Worm (Caenorhabditis elegans): ENCODE measurements around the gene srbc-21.

srbc-21 gene

ce11 chrV:2155232-2155631, at the start of gene srbc-21:
TSS of gene srbc-21 (plus strand) at chrV:2155532.
- TF ChIP-seq ztf-4 (tag; optimal IDR thresholded peaks at IDR 0.05) = no peak
- no peak for TF ChIP-seq egl-5 (tag; optimal IDR thresholded peaks at IDR 0.05)
- TF ChIP-seq nhr-25 (tag; optimal IDR thresholded peaks at IDR 0.05) = no peak
- no peak for TF ChIP-seq unc-39 (tag; optimal IDR thresholded peaks at IDR 0.05)
- no peak for TF ChIP-seq unc-62 (GFP tag; optimal IDR thresholded peaks at IDR 0.05)
- TF ChIP-seq elt-2 (tag; optimal IDR thresholded peaks at IDR 0.05) = no peak
- TF ChIP-seq ceh-9 (tag; optimal IDR thresholded peaks at IDR 0.05) = no peak
- no peak for TF ChIP-seq lin-39 (tag; optimal IDR thresholded peaks at IDR 0.05)

DNA sequence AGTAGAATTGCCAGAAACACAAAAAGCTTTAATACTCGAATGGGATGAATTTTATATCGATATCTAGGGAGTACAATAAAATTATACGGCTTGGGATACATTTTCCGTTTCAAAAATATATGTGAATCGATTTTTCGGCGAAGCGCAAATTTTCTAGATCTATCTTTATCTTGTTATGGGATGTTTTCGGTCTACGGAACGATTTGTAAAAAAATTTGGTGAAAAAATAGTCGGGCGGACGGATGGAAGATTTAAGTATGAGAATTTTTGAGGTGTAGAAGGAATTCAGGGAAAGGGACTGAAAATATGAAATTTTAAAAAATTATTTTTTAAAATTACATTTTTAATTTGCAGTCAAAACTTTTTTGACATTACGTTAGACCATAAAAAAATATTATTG, 49.4 kb upstream of the srbc-21 start, which contains the start of gene F22F7.4:
Gene F22F7.4, minus strand, starts transcription at position 101 of the 400 bp plus-strand sequence.
- no peak for TF ChIP-seq egl-5 (tag; optimal IDR thresholded peaks at IDR 0.05)
- no peak for TF ChIP-seq elt-3 (tag; optimal IDR thresholded peaks at IDR 0.05)
- TF ChIP-seq lin-39 (tag; optimal IDR thresholded peaks at IDR 0.05) = no peak
- TF ChIP-seq snpc-4 (tag; optimal IDR thresholded peaks at IDR 0.05) = no peak
- no peak for TF ChIP-seq elt-2 (tag; optimal IDR thresholded peaks at IDR 0.05)
- no peak for TF ChIP-seq tbx-2 (tag; optimal IDR thresholded peaks at IDR 0.05)
- no peak for TF ChIP-seq hmg-11 (tag; optimal IDR thresholded peaks at IDR 0.05)
- no peak for TF ChIP-seq ZK546.5 (tag; optimal IDR thresholded peaks at IDR 0.05)
- TF ChIP-seq R02D3.7 (tag; optimal IDR thresholded peaks at IDR 0.05) = no peak
- no peak for TF ChIP-seq ceh-9 (tag; optimal IDR thresholded peaks at IDR 0.05)
- no peak for TF ChIP-seq egl-27 (tag; optimal IDR thresholded peaks at IDR 0.05)

ce11 chrV:2109295-2109694, 46.0 kb upstream of the srbc-21 start, which contains the start of gene ckb-4:
TSS of gene ckb-4 (minus strand) at chrV:2109434.
- no peak for TF ChIP-seq ztf-11 (tag; optimal IDR thresholded peaks at IDR 0.05)
- TF ChIP-seq nhr-67 (tag; optimal IDR thresholded peaks at IDR 0.05) = no peak
- TF ChIP-seq egl-27 (tag; optimal IDR thresholded peaks at IDR 0.05) = no peak
- peak; percentile 11 for TF ChIP-seq nhr-25 (tag; optimal IDR thresholded peaks at IDR 0.05)
- TF ChIP-seq mml-1 (tag; optimal IDR thresholded peaks at IDR 0.05) = no peak
- TF ChIP-seq ceh-82 (tag; optimal IDR thresholded peaks at IDR 0.05) = no peak
- TF ChIP-seq jun-1 (tag; optimal IDR thresholded peaks at IDR 0.05) = no peak
- no peak for TF ChIP-seq ztf-4 (tag; optimal IDR thresholded peaks at IDR 0.05)
- no peak for TF ChIP-seq nhr-77 (tag; optimal IDR thresholded peaks at IDR 0.05)
- TF ChIP-seq ceh-9 (tag; optimal IDR thresholded peaks at IDR 0.05) = no peak
- TF ChIP-seq nhr-12 (tag; optimal IDR thresholded peaks at IDR 0.05) = no peak
- TF ChIP-seq ZK546.5 (tag; optimal IDR thresholded peaks at IDR 0.05) = no peak
- no peak for TF ChIP-seq unc-39 (tag; optimal IDR thresholded peaks at IDR 0.05)
- peak; percentile 15 for TF ChIP-seq lin-39 (tag; optimal IDR thresholded peaks at IDR 0.05)
- TF ChIP-seq elt-2 (tag; optimal IDR thresholded peaks at IDR 0.05) = peak; percentile 36
- TF ChIP-seq lin-15B (tag; optimal IDR thresholded peaks at IDR 0.05) = peak; percentile 60
- peak; percentile 58 for TF ChIP-seq hmg-11 (tag; optimal IDR thresholded peaks at IDR 0.05)
- TF ChIP-seq ama-1 (optimal IDR thresholded peaks at IDR 0.05) = no peak
- peak; percentile 72 for TF ChIP-seq snpc-4 (tag; optimal IDR thresholded peaks at IDR 0.05)
- no peak for TF ChIP-seq nhr-237 (tag; optimal IDR thresholded peaks at IDR 0.05)
- TF ChIP-seq fos-1 (tag; optimal IDR thresholded peaks at IDR 0.05) = no peak
- no peak for TF ChIP-seq elt-3 (tag; optimal IDR thresholded peaks at IDR 0.05)
- TF ChIP-seq sea-2 (GFP tag; optimal IDR thresholded peaks at IDR 0.05) = no peak
- TF ChIP-seq nfya-1 (tag; optimal IDR thresholded peaks at IDR 0.05; ENCODE audit: insufficient read depth) = no peak
- TF ChIP-seq fkh-10 (GFP tag; optimal IDR thresholded peaks at IDR 0.05) = no peak
- no peak for TF ChIP-seq eor-1 (tag; optimal IDR thresholded peaks at IDR 0.05)
- TF ChIP-seq ceh-16 (tag; optimal IDR thresholded peaks at IDR 0.05) = no peak
- TF ChIP-seq fkh-2 (tag; optimal IDR thresholded peaks at IDR 0.05) = no peak
- TF ChIP-seq lsy-12 (tag; optimal IDR thresholded peaks at IDR 0.05) = no peak
- TF ChIP-seq pha-4 (tag; optimal IDR thresholded peaks at IDR 0.05) = peak; percentile 86
- TF ChIP-seq aly-2 (tag; optimal IDR thresholded peaks at IDR 0.05) = no peak
- no peak for TF ChIP-seq R02D3.7 (tag; optimal IDR thresholded peaks at IDR 0.05)
- no peak for TF ChIP-seq nhr-11 (tag; optimal IDR thresholded peaks at IDR 0.05)
- TF ChIP-seq nhr-43 (tag; optimal IDR thresholded peaks at IDR 0.05; ENCODE audit: poor library complexity, severe bottlenecking) = no peak
- TF ChIP-seq mdl-1 (tag; optimal IDR thresholded peaks at IDR 0.05) = no peak
- TF ChIP-seq pqm-1 (tag; optimal IDR thresholded peaks at IDR 0.05) = no peak
- peak; percentile 39 for TF ChIP-seq nhr-23 (tag; optimal IDR thresholded peaks at IDR 0.05)
- TF ChIP-seq egl-5 (tag; optimal IDR thresholded peaks at IDR 0.05) = no peak
- no peak for TF ChIP-seq daf-12 (tag; optimal IDR thresholded peaks at IDR 0.05)
- no peak for TF ChIP-seq skn-1 (tag; optimal IDR thresholded peaks at IDR 0.05)
- TF ChIP-seq unc-62 (GFP tag; optimal IDR thresholded peaks at IDR 0.05) = no peak
- TF ChIP-seq nhr-28 (tag; optimal IDR thresholded peaks at IDR 0.05) = no peak

Measured in whole organism, L3 larva.